Fruit fly (Drosophila melanogaster) whole organism, embryonic: ENCODE measurements around the gene Ac78C.

ENCODE experiments used
- Antp ChIP-seq: fragments of 200-800 bp; sonication (Bioruptor generic); optimal IDR thresholded peaks from 3 replicates; lab custom pipeline; 2016; ENCODE audit warnings: missing biosample characterization, missing genetic modification characterization
- Blimp-1 ChIP-seq: fragments of 200-800 bp; sonication (Bioruptor generic); optimal IDR thresholded peaks from 3 replicates; lab custom pipeline; 2018; ENCODE audit warnings: missing biosample characterization, missing genetic modification characterization, mild to moderate bottlenecking, moderate library complexity, missing genetic modification reagents
- BtbVII ChIP-seq: fragments of 200-800 bp; sonication (Bioruptor generic); optimal IDR thresholded peaks from 3 replicates; lab custom pipeline; 2017; ENCODE audit warnings: missing biosample characterization, mild to moderate bottlenecking, missing genetic modification characterization
- CG10979 ChIP-seq: fragments of 200-800 bp; sonication (Bioruptor generic); optimal IDR thresholded peaks from 2 replicates; lab custom pipeline; 2018; ENCODE audit warnings: missing biosample characterization, mild to moderate bottlenecking, missing genetic modification characterization, moderate library complexity
- CG11085 ChIP-seq: fragments of 200-800 bp; sonication (Bioruptor generic); IDR thresholded peaks from 2 replicates; pipeline ENCODE4 v1.3.6; 2022; ENCODE audit warnings: missing biosample characterization, missing genetic modification characterization
- CG12155 ChIP-seq: fragments of 200-800 bp; sonication (Bioruptor generic); optimal IDR thresholded peaks from 3 replicates; lab custom pipeline; 2016; ENCODE audit warnings: missing biosample characterization, missing genetic modification characterization
- CG14667 ChIP-seq: fragments of 200-800 bp; sonication (Bioruptor generic); IDR thresholded peaks from 2 replicates; pipeline ENCODE4 v1.3.6; 2022; ENCODE audit warnings: missing biosample characterization, missing genetic modification characterization
- CG14965 ChIP-seq: fragments of 200-800 bp; sonication (Bioruptor generic); optimal IDR thresholded peaks from 2 replicates; lab custom pipeline; 2016; ENCODE audit warnings: missing biosample characterization, missing genetic modification characterization, borderline replicate concordance
- CG17328 ChIP-seq: fragments of 200-800 bp; sonication (Bioruptor generic); IDR thresholded peaks from 2 replicates; pipeline ENCODE4 v1.3.6; 2022; ENCODE audit warnings: missing biosample characterization, missing genetic modification characterization
- CG6254 ChIP-seq: fragments of 200-800 bp; sonication (Bioruptor generic); optimal IDR thresholded peaks from 3 replicates; lab custom pipeline; 2017; ENCODE audit warnings: mild to moderate bottlenecking, missing biosample characterization, missing genetic modification reagents, missing genetic modification characterization
- CG6689 ChIP-seq: fragments of 200-800 bp; sonication (Bioruptor generic); IDR thresholded peaks from 2 replicates; pipeline ENCODE4 v1.3.6; 2022; ENCODE audit warnings: missing biosample characterization, missing genetic modification characterization
- CG6854 ChIP-seq: fragments of 200-800 bp; sonication (Bioruptor generic); optimal IDR thresholded peaks from 3 replicates; lab custom pipeline; 2017; ENCODE audit warnings: missing biosample characterization, mild to moderate bottlenecking, missing genetic modification characterization
- CG7928 ChIP-seq: fragments of 200-800 bp; sonication (Bioruptor generic); optimal IDR thresholded peaks from 2 replicates; lab custom pipeline; 2017; ENCODE audit warnings: missing biosample characterization, mild to moderate bottlenecking, missing genetic modification characterization
- CG9727 ChIP-seq: fragments of 200-800 bp; sonication (Bioruptor generic); optimal IDR thresholded peaks from 3 replicates; lab custom pipeline; 2017; ENCODE audit warnings: missing biosample characterization, mild to moderate bottlenecking, missing genetic modification characterization
- CG9876 ChIP-seq: fragments of 200-800 bp; sonication (Bioruptor generic); optimal IDR thresholded peaks from 2 replicates; lab custom pipeline; 2016; ENCODE audit warnings: missing biosample characterization, missing genetic modification characterization
- Chrac-16 ChIP-seq: fragments of 200-800 bp; sonication (Bioruptor generic); optimal IDR thresholded peaks from 3 replicates; lab custom pipeline; 2016; ENCODE audit warnings: missing biosample characterization, missing genetic modification characterization
- D19B ChIP-seq: fragments of 200-800 bp; sonication (Bioruptor generic); optimal IDR thresholded peaks from 2 replicates; lab custom pipeline; 2017; ENCODE audit warnings: missing biosample characterization, mild to moderate bottlenecking, missing genetic modification characterization
- Dll ChIP-seq: fragments of 200-800 bp; sonication (Bioruptor generic); IDR thresholded peaks from 4 replicates; pipeline ENCODE4 v1.3.6; 2022; ENCODE audit warnings: missing biosample characterization, missing genetic modification characterization; ENCODE audit not compliant: partially characterized antibody
- HmgD ChIP-seq: fragments of 200-800 bp; sonication (Bioruptor generic); optimal IDR thresholded peaks from 3 replicates; lab custom pipeline; 2016; ENCODE audit warnings: missing biosample characterization, missing genetic modification characterization
- Mad ChIP-seq: fragments of 200-800 bp; sonication (Bioruptor generic); optimal IDR thresholded peaks from 2 replicates; lab custom pipeline; 2016; ENCODE audit warnings: missing biosample characterization, missing genetic modification characterization
- Neu2 ChIP-seq: fragments of 200-800 bp; sonication (Bioruptor generic); optimal IDR thresholded peaks from 3 replicates; lab custom pipeline; 2016; ENCODE audit warnings: missing biosample characterization, missing genetic modification characterization, borderline replicate concordance
- Oaz ChIP-seq: fragments of 200-800 bp; sonication (Bioruptor generic); IDR thresholded peaks from 2 replicates; pipeline ENCODE4 v1.3.6; 2022; ENCODE audit warnings: missing biosample characterization, missing genetic modification characterization
- Poxn ChIP-seq: fragments of 200-800 bp; sonication (Bioruptor generic); IDR thresholded peaks from 2 replicates; pipeline ENCODE4 v1.3.6; 2022; ENCODE audit warnings: missing biosample characterization, missing genetic modification characterization
- Rfx ChIP-seq: fragments of 200-800 bp; sonication (Bioruptor generic); IDR thresholded peaks from 2 replicates; pipeline ENCODE4 v1.3.6; 2022; ENCODE audit warnings: missing biosample characterization, missing genetic modification characterization
- cg ChIP-seq: fragments of 200-800 bp; sonication (Bioruptor generic); optimal IDR thresholded peaks from 3 replicates; lab custom pipeline; 2019; ENCODE audit warnings: missing biosample characterization, mild to moderate bottlenecking, missing genetic modification characterization, moderate library complexity
- chif ChIP-seq, 2 experiments: fragments of 200-800 bp; sonication (Bioruptor generic); optimal IDR thresholded peaks; 3 replicates each; lab custom pipeline; 2016; ENCODE audit warnings: missing biosample characterization in 2 of 2, missing genetic modification characterization in 2 of 2
- chinmo ChIP-seq: fragments of 200-800 bp; sonication (Bioruptor generic); IDR thresholded peaks from 4 replicates; pipeline ENCODE4 v1.3.6; 2022; ENCODE audit warnings: missing biosample characterization, missing genetic modification characterization; ENCODE audit not compliant: partially characterized antibody
- chm ChIP-seq: fragments of 200-800 bp; sonication (Bioruptor generic); IDR thresholded peaks from 2 replicates; pipeline ENCODE4 v1.3.6; 2022; ENCODE audit warnings: missing biosample characterization, missing genetic modification characterization
- croc ChIP-seq: fragments of 200-800 bp; sonication (Bioruptor generic); conservative IDR thresholded peaks from 3 replicates; pipeline ENCODE4 v1.3.6; 2022; ENCODE audit warnings: missing biosample characterization, missing genetic modification characterization
- disco-r ChIP-seq: fragments of 200-800 bp; sonication (Bioruptor generic); optimal IDR thresholded peaks from 2 replicates; lab custom pipeline; 2016; ENCODE audit warnings: missing biosample characterization, missing genetic modification characterization
- ems ChIP-seq: fragments of 200-800 bp; sonication (Bioruptor generic); optimal IDR thresholded peaks from 3 replicates; lab custom pipeline; 2016; ENCODE audit warnings: missing biosample characterization, missing genetic modification characterization
- en ChIP-seq: fragments of 200-800 bp; sonication (Bioruptor generic); optimal IDR thresholded peaks from 2 replicates; lab custom pipeline; 2016; ENCODE audit warnings: missing biosample characterization, missing genetic modification characterization
- exex ChIP-seq: fragments of 200-800 bp; sonication (Bioruptor generic); optimal IDR thresholded peaks from 4 replicates; lab custom pipeline; 2018; ENCODE audit warnings: missing biosample characterization, mild to moderate bottlenecking, missing genetic modification characterization, moderate library complexity
- fru ChIP-seq: fragments of >200 bp; optimal IDR thresholded peaks from 2 replicates; lab custom pipeline; 2017
- inv ChIP-seq: fragments of 200-800 bp; sonication (Bioruptor generic); IDR thresholded peaks from 2 replicates; pipeline ENCODE4 v1.3.6; 2022; ENCODE audit warnings: missing biosample characterization, missing genetic modification characterization; ENCODE audit not compliant: partially characterized antibody
- jumu ChIP-seq: fragments of 200-800 bp; sonication (Bioruptor generic); optimal IDR thresholded peaks from 3 replicates; lab custom pipeline; 2016; ENCODE audit warnings: missing biosample characterization, missing genetic modification characterization
- kni ChIP-seq: fragments of 200-800 bp; sonication (Bioruptor generic); optimal IDR thresholded peaks from 3 replicates; lab custom pipeline; 2017; ENCODE audit warnings: mild to moderate bottlenecking, missing biosample characterization, missing genetic modification reagents, missing genetic modification characterization
- lbe ChIP-seq: fragments of 200-800 bp; sonication (Bioruptor generic); optimal IDR thresholded peaks from 2 replicates; lab custom pipeline; 2016; ENCODE audit warnings: missing biosample characterization, mild to moderate bottlenecking, missing genetic modification characterization
- lov ChIP-seq, 2 experiments: fragments of 200-800 bp in 1 of 2; fragments of >200 bp in 1 of 2; sonication (Bioruptor generic) in 1 of 2; IDR thresholded peaks in 1 of 2; optimal IDR thresholded peaks in 1 of 2; 2 replicates in 1 of 2; 3 replicates in 1 of 2; pipeline versions ENCODE4 v1.3.6 to Lab custom; 2017 to 2022; ENCODE audit warnings: missing biosample characterization in 1 of 2, missing genetic modification characterization in 1 of 2
- nerfin-1 ChIP-seq: fragments of 200-800 bp; sonication (Bioruptor generic); optimal IDR thresholded peaks from 3 replicates; lab custom pipeline; 2019; ENCODE audit warnings: missing biosample characterization, mild to moderate bottlenecking, missing genetic modification characterization, moderate library complexity
- p53 ChIP-seq: fragments of 200-800 bp; sonication (Bioruptor generic); optimal IDR thresholded peaks from 2 replicates; lab custom pipeline; 2016; ENCODE audit warnings: missing biosample characterization, missing genetic modification characterization
- run ChIP-seq: fragments of 200-800 bp; sonication (Bioruptor generic); optimal IDR thresholded peaks from 3 replicates; lab custom pipeline; 2018; ENCODE audit warnings: missing biosample characterization, mild to moderate bottlenecking, missing genetic modification characterization
- sc ChIP-seq, 3 experiments: fragments of >200 bp in 2 of 3; fragments of 200-800 bp in 1 of 3; sonication (Bioruptor generic) in 1 of 3; optimal IDR thresholded peaks; 2 replicates in 2 of 3; 3 replicates in 1 of 3; lab custom pipeline; 2017; ENCODE audit warnings: mild to moderate bottlenecking in 1 of 3, missing biosample characterization in 1 of 3, missing genetic modification characterization in 1 of 3, missing genetic modification reagents in 1 of 3
- sima ChIP-seq: fragments of 200-800 bp; sonication (Bioruptor generic); optimal IDR thresholded peaks from 2 replicates; lab custom pipeline; 2016; ENCODE audit warnings: missing biosample characterization, missing genetic modification characterization
- tin ChIP-seq: fragments of 200-800 bp; sonication (Bioruptor generic); optimal IDR thresholded peaks from 3 replicates; lab custom pipeline; 2016; ENCODE audit warnings: missing biosample characterization, missing genetic modification characterization
- trem ChIP-seq: fragments of 200-800 bp; optimal IDR thresholded peaks from 3 replicates; lab custom pipeline; 2019; ENCODE audit warnings: missing biosample characterization, mild to moderate bottlenecking, missing genetic modification characterization, moderate library complexity
- tx ChIP-seq: fragments of 200-800 bp; sonication (Bioruptor generic); optimal IDR thresholded peaks from 2 replicates; lab custom pipeline; 2016; ENCODE audit warnings: missing biosample characterization, missing genetic modification characterization
- vvl ChIP-seq: fragments of 200-800 bp; sonication (Bioruptor generic); IDR thresholded peaks from 2 replicates; pipeline ENCODE4 v1.3.6; 2022; ENCODE audit warnings: missing biosample characterization, missing genetic modification characterization
- yki ChIP-seq: fragments of >200 bp; optimal IDR thresholded peaks from 3 replicates; lab custom pipeline; 2018

Ac78C gene

dm6 chr3L:21176935-21177581 is 5.3 kb upstream of the Ac78C start (continued):
- TF ChIP-seq chm (GFP tag; lab: Robert Waterston, UW) (no peak), CG10979 (no peak), p53 (no peak), CG9876 (GFP tag; lab: Kevin White, UChicago) (no peak), inv (GFP tag; lab: Robert Waterston, UW) (no peak), CG12155 (GFP tag; lab: Kevin White, UChicago) (peak; percentile 73), Chrac-16 (GFP tag; lab: Kevin White, UChicago) (peak; percentile 49), CG14667 (peak; percentile 57), BtbVII (GFP tag; lab: Kevin White, UChicago) (peak; percentile 72), exex (tag; lab: Kevin White, UChicago) (peak; percentile 30), disco-r (GFP tag; lab: Kevin White, UChicago) (no peak), D19B (peak; percentile 71), CG6254 (no peak), Dll (no peak), kni (no peak), vvl (GFP tag; lab: Robert Waterston, UW) (peak; percentile 74; the same call in 1 of the 2 replicates), Rfx (peak; percentile 93), chinmo (GFP tag; lab: Robert Waterston, UW) (no peak), cg (no peak), CG17328 (GFP tag; lab: Robert Waterston, UW) (0 out of 2 replicates have a peak, but pooled peaks have one; percentile 25), lov (optimal IDR thresholded peaks at IDR 0.05; lab: Kevin White, UChicago) (no peak), lov (GFP tag; IDR thresholded peaks at IDR 0.05; lab: Robert Waterston, UW) (no peak), fru (lab: Kevin White, UChicago) (no peak), tx (GFP tag; lab: Kevin White, UChicago) (no peak), HmgD (no peak), CG6854 (GFP tag; lab: Kevin White, UChicago) (peak; percentile 64), CG7928 (GFP tag; lab: Kevin White, UChicago) (peak; percentile 40), Blimp-1 (GFP tag; lab: Kevin White, UChicago) (no peak), Neu2 (no peak), CG11085 (peak; percentile 50; the same call in 1 of the 2 replicates), en (GFP tag; lab: Kevin White, UChicago) (no peak), trem (no peak), lbe (GFP tag; lab: Kevin White, UChicago) (no peak), Oaz (0 out of 2 replicates have a peak, but pooled peaks have one; percentile 24), sima (GFP tag; lab: Kevin White, UChicago) (no peak), sc (optimal IDR thresholded peaks at IDR 0.05; lab: Kevin White, UChicago) (no peak), sc (GFP tag; optimal IDR thresholded peaks at IDR 0.05; lab: Kevin White, UChicago) (no peak), jumu (GFP tag; lab: Kevin White, UChicago) (no peak), tin (GFP tag; lab: Kevin White, UChicago) (peak; percentile 12), CG9727 (GFP tag; lab: Kevin White, UChicago) (peak; percentile 69), run (tag; lab: Kevin White, UChicago) (no peak), Mad (peak; percentile 48), Poxn (GFP tag; lab: Robert Waterston, UW) (0 out of 2 replicates have a peak, but pooled peaks have one; percentile 45), Antp (GFP tag; lab: Kevin White, UChicago) (peak; percentile 31), CG6689 (GFP tag; lab: Robert Waterston, UW) (peak; percentile 67), croc (GFP tag; lab: Robert Waterston, UW) (no peak), yki (lab: Kevin White, UChicago) (no peak), chif (GFP tag; optimal IDR thresholded peaks at IDR 0.05; lab: Kevin White, UChicago) (peak; percentile 16 to 28), ems (peak; percentile 47), nerfin-1 (tag; lab: Kevin White, UChicago) (no peak), CG14965 (GFP tag; lab: Kevin White, UChicago) (no peak)
